Worm (Caenorhabditis elegans): ENCODE data around the gene syf-3.

DNA sequence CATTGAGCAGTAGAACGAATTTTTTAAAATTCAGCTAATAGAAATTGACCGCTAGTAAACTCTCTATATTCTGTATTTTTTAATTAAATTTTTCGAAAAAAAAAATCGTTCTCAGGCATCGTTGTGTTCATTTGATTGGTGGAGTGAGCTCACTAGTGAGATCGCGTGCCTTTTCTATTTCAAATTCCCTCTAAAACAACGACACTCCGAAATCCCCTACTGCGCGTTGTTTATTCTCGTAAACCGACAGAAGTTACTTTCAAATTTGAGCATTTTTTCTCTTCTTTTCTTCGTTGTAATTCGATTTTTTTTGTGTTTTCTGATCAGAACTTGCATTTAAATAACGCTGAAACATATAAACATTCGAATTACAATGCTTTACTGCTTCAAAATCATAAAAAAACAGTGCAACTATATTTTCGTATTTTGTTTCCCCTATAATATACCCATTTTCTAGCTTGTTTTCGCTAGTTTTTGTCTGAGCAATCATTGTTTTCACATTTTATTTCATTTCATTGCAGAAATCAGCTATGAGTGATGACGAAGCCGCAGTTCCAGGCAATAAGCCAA lies at the start of gene syf-3:
- TF ChIP-seq W03F9.2 (tag; optimal IDR thresholded peaks at IDR 0.05) (no peak), dao-5 (tag; optimal IDR thresholded peaks at IDR 0.05) (no peak), him-1 (tag; optimal IDR thresholded peaks at IDR 0.05) (no peak)
